Fruit fly (Drosophila melanogaster) whole organism, embryonic: ENCODE data around the gene CG42329.
A peak's percentile ranks its signal among the peaks of the same experiment; 100 is the strongest.

Experiments used
- Ada2b ChIP-seq: fragments of 200-800 bp; sonication (Bioruptor generic); IDR thresholded peaks from 2 replicates; pipeline ENCODE4 v1.3.6; 2022; ENCODE audit warnings: missing biosample characterization, missing genetic modification characterization
- Adf1 ChIP-seq: fragments of 200-800 bp; sonication (Bioruptor generic); IDR thresholded peaks from 2 replicates; pipeline ENCODE4 v1.3.6; 2022; ENCODE audit warnings: missing biosample characterization, missing genetic modification characterization
- Atf3 ChIP-seq: fragments of 200-800 bp; sonication (Bioruptor generic); optimal IDR thresholded peaks from 3 replicates; lab custom pipeline; 2016; ENCODE audit warnings: missing biosample characterization, missing genetic modification characterization
- Awh ChIP-seq: fragments of 200-800 bp; sonication (Bioruptor generic); IDR thresholded peaks from 2 replicates; pipeline ENCODE4, ENCODE4 v1.3.6; 2022; ENCODE audit warnings: missing biosample characterization, missing genetic modification characterization
- C15 ChIP-seq: fragments of 200-800 bp; sonication (Bioruptor generic); IDR thresholded peaks from 3 replicates; pipeline ENCODE4 v1.3.6; 2022; ENCODE audit warnings: missing biosample characterization, missing genetic modification characterization
- CG1024 ChIP-seq: fragments of 200-800 bp; sonication (Bioruptor generic); IDR thresholded peaks from 2 replicates; pipeline ENCODE4 v1.3.6; 2022; ENCODE audit warnings: missing biosample characterization, missing genetic modification characterization
- CG10654 ChIP-seq: fragments of 200-800 bp; sonication (Bioruptor generic); optimal IDR thresholded peaks from 2 replicates; lab custom pipeline; 2016; ENCODE audit warnings: missing biosample characterization, missing genetic modification characterization
- CG11696 ChIP-seq: fragments of 200-800 bp; sonication (Bioruptor generic); IDR thresholded peaks from 2 replicates; pipeline ENCODE4 v1.3.6; 2022; ENCODE audit warnings: missing biosample characterization, missing genetic modification characterization
- CG15514 ChIP-seq: fragments of 200-800 bp; sonication (Bioruptor generic); optimal IDR thresholded peaks from 3 replicates; lab custom pipeline; 2017; ENCODE audit warnings: missing biosample characterization, missing genetic modification characterization, mild to moderate bottlenecking, moderate library complexity, missing genetic modification reagents
- CG17568 ChIP-seq: fragments of 200-800 bp; sonication (Bioruptor generic); optimal IDR thresholded peaks from 2 replicates; lab custom pipeline; 2018; ENCODE audit warnings: missing biosample characterization, mild to moderate bottlenecking, missing genetic modification characterization, moderate library complexity
- CG30403 ChIP-seq: fragments of 200-800 bp; sonication (Bioruptor generic); optimal IDR thresholded peaks from 3 replicates; lab custom pipeline; 2016; ENCODE audit warnings: missing biosample characterization, missing genetic modification characterization
- CG31441 ChIP-seq: fragments of 200-800 bp; sonication (Bioruptor generic); IDR thresholded peaks from 2 replicates; pipeline ENCODE4 v1.3.6; 2022; ENCODE audit warnings: missing biosample characterization, missing genetic modification characterization
- CG34224 ChIP-seq: fragments of 200-800 bp; sonication (Bioruptor generic); IDR thresholded peaks from 3 replicates; pipeline ENCODE4 v1.3.6; 2022; ENCODE audit warnings: missing biosample characterization, missing genetic modification characterization; ENCODE audit not compliant: partially characterized antibody
- CG34422 ChIP-seq: fragments of 200-800 bp; sonication (Bioruptor generic); IDR thresholded peaks from 3 replicates; pipeline ENCODE4 v1.3.6; 2022; ENCODE audit warnings: missing biosample characterization, missing genetic modification characterization
- CG42726 ChIP-seq: fragments of 200-800 bp; sonication (Bioruptor generic); IDR thresholded peaks from 2 replicates; pipeline ENCODE4 v1.3.6; 2022; ENCODE audit warnings: missing biosample characterization, missing genetic modification characterization; ENCODE audit not compliant: partially characterized antibody
- CG4854 ChIP-seq: fragments of 200-800 bp; sonication (Bioruptor generic); optimal IDR thresholded peaks from 2 replicates; lab custom pipeline; 2016; ENCODE audit warnings: missing biosample characterization, missing genetic modification characterization, inconsistent platforms
- CG6683 ChIP-seq: fragments of 200-800 bp; sonication (Bioruptor generic); optimal IDR thresholded peaks from 2 replicates; lab custom pipeline; 2017; ENCODE audit warnings: missing biosample characterization, mild to moderate bottlenecking, missing genetic modification characterization, missing genetic modification reagents
- CG7928 ChIP-seq: fragments of 200-800 bp; sonication (Bioruptor generic); optimal IDR thresholded peaks from 2 replicates; lab custom pipeline; 2017; ENCODE audit warnings: missing biosample characterization, mild to moderate bottlenecking, missing genetic modification characterization
- CG8765 ChIP-seq: fragments of 200-800 bp; sonication (Bioruptor generic); IDR thresholded peaks from 2 replicates; pipeline ENCODE4 v1.3.6; 2022; ENCODE audit warnings: missing biosample characterization, missing genetic modification characterization
- CHES-1-like ChIP-seq: fragments of 200-800 bp; sonication (Bioruptor generic); optimal IDR thresholded peaks from 2 replicates; lab custom pipeline; 2016; ENCODE audit warnings: missing biosample characterization, missing genetic modification characterization
- CrebB ChIP-seq: fragments of 200-800 bp; sonication (Bioruptor generic); optimal IDR thresholded peaks from 3 replicates; lab custom pipeline; 2018; ENCODE audit warnings: missing biosample characterization, mild to moderate bottlenecking, missing genetic modification characterization
- Dek ChIP-seq: fragments of 200-800 bp; sonication (Bioruptor generic); optimal IDR thresholded peaks from 3 replicates; lab custom pipeline; 2019; ENCODE audit warnings: missing biosample characterization, mild to moderate bottlenecking, missing genetic modification characterization, moderate library complexity
- Dll ChIP-seq: fragments of 200-800 bp; sonication (Bioruptor generic); IDR thresholded peaks from 4 replicates; pipeline ENCODE4 v1.3.6; 2022; ENCODE audit warnings: missing biosample characterization, missing genetic modification characterization; ENCODE audit not compliant: partially characterized antibody
- Dref ChIP-seq: fragments of 200-800 bp; sonication (Bioruptor generic); IDR thresholded peaks from 2 replicates; pipeline ENCODE4 v1.3.6; 2022; ENCODE audit warnings: missing biosample characterization, missing genetic modification characterization
- GATAe ChIP-seq: fragments of 200-800 bp; sonication (Bioruptor generic); conservative IDR thresholded peaks from 2 replicates; pipeline ENCODE4 v1.3.6; 2022; ENCODE audit warnings: missing biosample characterization, missing genetic modification characterization
- HmgD ChIP-seq: fragments of 200-800 bp; sonication (Bioruptor generic); optimal IDR thresholded peaks from 3 replicates; lab custom pipeline; 2016; ENCODE audit warnings: missing biosample characterization, missing genetic modification characterization
- HmgZ ChIP-seq: fragments of 200-800 bp; sonication (Bioruptor generic); optimal IDR thresholded peaks from 2 replicates; lab custom pipeline; 2018; ENCODE audit warnings: missing biosample characterization, mild to moderate bottlenecking, missing genetic modification characterization
- Hr51 ChIP-seq, 2 experiments: fragments of 200-800 bp; sonication (Bioruptor generic); optimal IDR thresholded peaks; 2 replicates in 1 of 2; 3 replicates in 1 of 2; lab custom pipeline; 2016 to 2018; ENCODE audit warnings: missing biosample characterization in 2 of 2, missing genetic modification characterization in 2 of 2, mild to moderate bottlenecking in 1 of 2, moderate library complexity in 1 of 2
- Max ChIP-seq: fragments of 200-800 bp; sonication (Bioruptor generic); optimal IDR thresholded peaks from 2 replicates; lab custom pipeline; 2016; ENCODE audit warnings: missing biosample characterization, mild to moderate bottlenecking, missing genetic modification characterization
- Mrtf ChIP-seq: fragments of 200-800 bp; sonication (Bioruptor generic); IDR thresholded peaks from 3 replicates; pipeline ENCODE4 v1.3.6; 2022; ENCODE audit warnings: missing biosample characterization, missing genetic modification characterization
- NC2α ChIP-seq: fragments of 200-800 bp; sonication (Bioruptor generic); optimal IDR thresholded peaks from 2 replicates; lab custom pipeline; 2016; ENCODE audit warnings: missing biosample characterization, missing genetic modification characterization
- Nf-YB ChIP-seq: fragments of 200-800 bp; sonication (Bioruptor generic); optimal IDR thresholded peaks from 3 replicates; lab custom pipeline; 2019; ENCODE audit warnings: missing biosample characterization, mild to moderate bottlenecking, missing genetic modification characterization, moderate library complexity
- bigmax ChIP-seq: fragments of 200-800 bp; sonication (Bioruptor generic); optimal IDR thresholded peaks from 2 replicates; lab custom pipeline; 2018; ENCODE audit warnings: missing biosample characterization, mild to moderate bottlenecking, missing genetic modification characterization
- bowl ChIP-seq: fragments of 200-800 bp; sonication (Bioruptor generic); IDR thresholded peaks from 2 replicates; pipeline ENCODE4 v1.3.6; 2022; ENCODE audit warnings: missing biosample characterization, missing genetic modification characterization
- crc ChIP-seq: fragments of 200-800 bp; sonication (Bioruptor generic); optimal IDR thresholded peaks from 2 replicates; lab custom pipeline; 2016; ENCODE audit warnings: missing biosample characterization, missing genetic modification characterization
- croc ChIP-seq: fragments of 200-800 bp; sonication (Bioruptor generic); conservative IDR thresholded peaks from 3 replicates; pipeline ENCODE4 v1.3.6; 2022; ENCODE audit warnings: missing biosample characterization, missing genetic modification characterization
- da ChIP-seq: fragments of 200-800 bp; sonication (Bioruptor generic); optimal IDR thresholded peaks from 2 replicates; lab custom pipeline; 2016; ENCODE audit warnings: missing biosample characterization, missing genetic modification characterization
- dysf ChIP-seq: fragments of 200-800 bp; sonication (Bioruptor generic); IDR thresholded peaks from 3 replicates; pipeline ENCODE4 v1.3.6; 2022; ENCODE audit warnings: missing biosample characterization, missing genetic modification characterization
- fru ChIP-seq: fragments of >200 bp; optimal IDR thresholded peaks from 2 replicates; lab custom pipeline; 2017
- mam ChIP-seq: fragments of 200-800 bp; sonication (Bioruptor generic); optimal IDR thresholded peaks from 3 replicates; lab custom pipeline; 2016; ENCODE audit warnings: missing biosample characterization, missing genetic modification characterization
- phol ChIP-seq: fragments of 200-800 bp; sonication (Bioruptor generic); optimal IDR thresholded peaks from 3 replicates; lab custom pipeline; 2018; ENCODE audit warnings: missing biosample characterization, mild to moderate bottlenecking, missing genetic modification characterization, moderate library complexity
- pum ChIP-seq: fragments of 200-800 bp; sonication (Bioruptor generic); optimal IDR thresholded peaks from 2 replicates; lab custom pipeline; 2016; ENCODE audit warnings: missing biosample characterization, missing genetic modification characterization
- sc ChIP-seq, 3 experiments: fragments of >200 bp in 2 of 3; fragments of 200-800 bp in 1 of 3; sonication (Bioruptor generic) in 1 of 3; optimal IDR thresholded peaks; 2 replicates in 2 of 3; 3 replicates in 1 of 3; lab custom pipeline; 2017; ENCODE audit warnings: mild to moderate bottlenecking in 1 of 3, missing biosample characterization in 1 of 3, missing genetic modification characterization in 1 of 3, missing genetic modification reagents in 1 of 3
- sima ChIP-seq: fragments of 200-800 bp; sonication (Bioruptor generic); optimal IDR thresholded peaks from 2 replicates; lab custom pipeline; 2016; ENCODE audit warnings: missing biosample characterization, missing genetic modification characterization
- slp2 ChIP-seq: fragments of 200-800 bp; sonication (Bioruptor generic); optimal IDR thresholded peaks from 2 replicates; lab custom pipeline; 2016; ENCODE audit warnings: missing biosample characterization, missing genetic modification characterization
- sr ChIP-seq: fragments of 200-800 bp; sonication (Bioruptor generic); IDR thresholded peaks from 3 replicates; pipeline ENCODE4 v1.3.6; 2022; ENCODE audit warnings: missing biosample characterization, missing genetic modification characterization
- tll ChIP-seq, 2 experiments: fragments of 200-800 bp in 1 of 2; fragments of >200 bp in 1 of 2; sonication (Bioruptor generic) in 1 of 2; optimal IDR thresholded peaks; 2 replicates each; lab custom pipeline; 2017 to 2019; ENCODE audit warnings: missing biosample characterization in 2 of 2, missing genetic modification characterization in 2 of 2, mild to moderate bottlenecking in 1 of 2, moderate library complexity in 1 of 2
- wek ChIP-seq: fragments of 200-800 bp; sonication (Bioruptor generic); optimal IDR thresholded peaks from 3 replicates; lab custom pipeline; 2018; ENCODE audit warnings: missing biosample characterization, mild to moderate bottlenecking, missing genetic modification characterization, moderate library complexity
- zen2 ChIP-seq: fragments of 200-800 bp; sonication (Bioruptor generic); IDR thresholded peaks from 3 replicates; pipeline ENCODE4 v1.3.6; 2022; ENCODE audit warnings: missing biosample characterization, missing genetic modification characterization; ENCODE audit not compliant: partially characterized antibody
- zf30C ChIP-seq: fragments of 200-800 bp; sonication (Bioruptor generic); optimal IDR thresholded peaks from 3 replicates; lab custom pipeline; 2018; ENCODE audit warnings: missing biosample characterization, mild to moderate bottlenecking, missing genetic modification characterization

Gene CG42329

DNA sequence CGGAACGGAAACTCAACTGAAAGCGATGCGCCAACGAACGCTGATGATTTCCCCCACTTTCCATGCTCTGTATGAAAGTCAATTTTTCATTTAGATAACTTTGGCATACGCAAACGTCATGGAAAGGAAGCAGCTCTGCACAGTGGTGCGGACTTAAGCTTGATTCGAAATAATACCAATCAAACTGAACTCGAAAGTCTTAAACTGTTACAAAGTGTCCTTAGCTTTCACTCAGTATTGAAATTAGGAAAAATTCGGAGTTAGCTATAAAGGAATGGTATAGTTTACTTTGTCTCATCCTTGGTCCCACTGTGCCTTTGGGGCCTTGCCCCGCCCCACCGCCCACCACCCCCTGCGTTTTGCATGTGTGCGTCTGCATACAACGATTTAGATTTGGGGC, 11.7 kb upstream of the CG42329 start (continued):
- peak; percentile 12; the same call in 1 of the 2 replicates for TF ChIP-seq CG8765 (GFP tag; lab: Robert Waterston, UW)
- peak; percentile 1 for TF ChIP-seq mam (GFP tag; lab: Kevin White, UChicago)
- TF ChIP-seq Hr51 (GFP tag; optimal IDR thresholded peaks at IDR 0.05; lab: Kevin White, UChicago): peak in 1 of 2 experiments; percentile 49
- peak; percentile 73 for TF ChIP-seq dysf (GFP tag; lab: Robert Waterston, UW)
- TF ChIP-seq CG42726: no peak
- TF ChIP-seq crc (GFP tag; lab: Kevin White, UChicago): no peak
- TF ChIP-seq Nf-YB: no peak
- peak; percentile 30; the same call in 1 of the 2 replicates for TF ChIP-seq CG31441 (GFP tag; lab: Robert Waterston, UW)
- no peak for TF ChIP-seq CG6683 (GFP tag; lab: Kevin White, UChicago)
- no peak for TF ChIP-seq CG10654 (GFP tag; lab: Kevin White, UChicago)
- peak; percentile 13; the same call in 1 of the 3 replicates for TF ChIP-seq CG34422 (GFP tag; lab: Robert Waterston, UW)
- no peak for TF ChIP-seq sr (GFP tag; lab: Robert Waterston, UW)
- no peak for TF ChIP-seq fru
- no peak for TF ChIP-seq slp2 (GFP tag; lab: Kevin White, UChicago)
- no peak for TF ChIP-seq da (GFP tag; lab: Kevin White, UChicago)
- peak; percentile 42; the same call in 1 of the 3 replicates for TF ChIP-seq Mrtf (GFP tag; lab: Robert Waterston, UW)
- no peak for TF ChIP-seq Max
- no peak for TF ChIP-seq Dll (GFP tag; lab: Robert Waterston, UW)
- no peak for TF ChIP-seq bigmax
- 0 out of 3 replicates have a peak, but pooled peaks have one; percentile 44 for TF ChIP-seq C15 (GFP tag; lab: Robert Waterston, UW)
- TF ChIP-seq sima (GFP tag; lab: Kevin White, UChicago): no peak
- 0 out of 2 replicates have a peak, but pooled peaks have one; percentile 56 for TF ChIP-seq Awh (GFP tag; lab: Robert Waterston, UW)
- no peak for TF ChIP-seq CG4854
- TF ChIP-seq CrebB: peak; percentile 54
- no peak for TF ChIP-seq CG17568
- TF ChIP-seq CG11696 (GFP tag; lab: Robert Waterston, UW): peak; percentile 58; the same call in 1 of the 2 replicates
- no peak for TF ChIP-seq Atf3 (GFP tag; lab: Kevin White, UChicago)
- TF ChIP-seq tll (GFP tag; optimal IDR thresholded peaks at IDR 0.05; lab: Kevin White, UChicago): no peak
- TF ChIP-seq Ada2b (GFP tag; lab: Robert Waterston, UW): peak; percentile 78
- TF ChIP-seq Adf1: 0 out of 2 replicates have a peak, but pooled peaks have one; percentile 36
- no peak for TF ChIP-seq NC2α (GFP tag; lab: Kevin White, UChicago)
- TF ChIP-seq CG30403 (GFP tag; lab: Kevin White, UChicago): peak; percentile 31
- TF ChIP-seq bowl: no peak
- peak; percentile 12 for TF ChIP-seq phol (tag; lab: Kevin White, UChicago)
- TF ChIP-seq HmgD (GFP tag; lab: Kevin White, UChicago): no peak
- TF ChIP-seq Dek (tag; lab: Kevin White, UChicago): peak; percentile 42
- no peak for TF ChIP-seq wek (GFP tag; lab: Kevin White, UChicago)
- no peak for TF ChIP-seq Dref
- TF ChIP-seq CG34224: no peak
- peak; percentile 50 for TF ChIP-seq CG15514
- TF ChIP-seq pum: no peak
- TF ChIP-seq sc (optimal IDR thresholded peaks at IDR 0.05; lab: Kevin White, UChicago): no peak
- TF ChIP-seq sc (GFP tag; optimal IDR thresholded peaks at IDR 0.05; lab: Kevin White, UChicago): no peak
- peak; percentile 7 for TF ChIP-seq CHES-1-like
- TF ChIP-seq GATAe (GFP tag; lab: Robert Waterston, UW): no peak
- no peak for TF ChIP-seq zf30C (GFP tag; lab: Kevin White, UChicago)
- TF ChIP-seq croc (GFP tag; lab: Robert Waterston, UW): 0 out of 3 replicates have a peak, but pooled peaks have one; percentile 13
- TF ChIP-seq CG1024: no peak
- TF ChIP-seq zen2 (GFP tag; lab: Robert Waterston, UW): no peak
- no peak for TF ChIP-seq CG7928 (GFP tag; lab: Kevin White, UChicago)
- peak; percentile 29 for TF ChIP-seq HmgZ (tag; lab: Kevin White, UChicago)
